Worm (Caenorhabditis elegans): Measurements from ENCODE around the gene chil-19.

DNA sequence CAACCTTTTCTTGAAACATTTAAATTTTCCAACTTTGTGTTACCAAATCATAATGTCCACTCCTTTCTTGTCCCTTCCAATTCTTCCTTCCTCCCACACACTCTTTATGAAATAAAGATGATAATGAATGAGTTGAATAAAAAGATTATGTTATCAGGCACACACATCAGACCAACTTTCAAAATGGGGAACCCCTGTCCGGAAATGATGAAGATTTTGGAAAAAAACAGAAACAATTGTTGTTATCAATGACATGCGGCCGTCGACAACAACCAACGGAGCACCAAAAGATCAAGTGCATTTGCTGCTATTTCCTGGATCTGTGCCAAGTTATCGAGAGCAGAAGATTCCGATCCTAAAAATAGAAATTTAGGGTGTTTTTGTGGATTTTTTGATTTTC, 29.1 kb upstream of the chil-19 start:
- no peak for TF ChIP-seq R02D3.7 (tag; optimal IDR thresholded peaks at IDR 0.05)
- no peak for TF ChIP-seq unc-62 (GFP tag; optimal IDR thresholded peaks at IDR 0.05)

Data from whole organism, L2 larva.